Fruit fly (Drosophila melanogaster): Measurements from ENCODE around the gene BuGZ.

The BuGZ gene

dm6 chr2L:16732338-16732892, 10.8 kb upstream of the BuGZ start, which contains the start of gene Nubp1:
Gene Nubp1 (plus strand): TSS chr2L:16732550.
- TF ChIP-seq Dll (optimal IDR thresholded peaks at IDR 0.05) (no peak), pan (optimal IDR thresholded peaks at IDR 0.05) (no peak), CG8478 (optimal IDR thresholded peaks at IDR 0.05) (no peak), psq (optimal IDR thresholded peaks at IDR 0.05) (no peak), EcR (GFP tag; optimal IDR thresholded peaks at IDR 0.05) (no peak), usp (GFP tag; optimal IDR thresholded peaks at IDR 0.05) (no peak)

dm6 chr2L:16738206-16738900, 4.9 kb upstream of the BuGZ start, which contains the start of the genes glu and ChLD3:
Gene glu (minus strand): TSS chr2L:16738388.
Gene ChLD3 (plus strand): TSS chr2L:16738850.
- TF ChIP-seq pan (optimal IDR thresholded peaks at IDR 0.05) (no peak), psq (optimal IDR thresholded peaks at IDR 0.05) (no peak), usp (GFP tag; optimal IDR thresholded peaks at IDR 0.05) (no peak), Dll (optimal IDR thresholded peaks at IDR 0.05) (no peak), EcR (GFP tag; optimal IDR thresholded peaks at IDR 0.05) (no peak), CG8478 (optimal IDR thresholded peaks at IDR 0.05) (no peak)

dm6 chr2L:16747145-16747544, 3.9 kb downstream of the BuGZ start:
- TF ChIP-seq usp (GFP tag; optimal IDR thresholded peaks at IDR 0.05) (no peak), pan (optimal IDR thresholded peaks at IDR 0.05) (no peak), CG8478 (optimal IDR thresholded peaks at IDR 0.05) (no peak), Dll (optimal IDR thresholded peaks at IDR 0.05) (no peak), EcR (GFP tag; optimal IDR thresholded peaks at IDR 0.05) (no peak), psq (optimal IDR thresholded peaks at IDR 0.05) (no peak)

- TF ChIP-seq psq (optimal IDR thresholded peaks at IDR 0.05) (no peak), usp (GFP tag; optimal IDR thresholded peaks at IDR 0.05) (no peak)
These were observed 9.1 kb downstream of the BuGZ start for dm6 chr2L:16752340-16752739.

- TF ChIP-seq EcR (GFP tag; optimal IDR thresholded peaks at IDR 0.05), result no peak
These were observed 10.9 kb downstream of the BuGZ start, which contains the start of gene yellow-b for dm6 chr2L:16754074-16754473. Gene yellow-b (plus strand): TSS chr2L:16754336.

- TF ChIP-seq Dll (optimal IDR thresholded peaks at IDR 0.05) (no peak), psq (optimal IDR thresholded peaks at IDR 0.05) (no peak), EcR (GFP tag; optimal IDR thresholded peaks at IDR 0.05) (no peak), CG8478 (optimal IDR thresholded peaks at IDR 0.05) (no peak), pan (optimal IDR thresholded peaks at IDR 0.05) (no peak), usp (GFP tag; optimal IDR thresholded peaks at IDR 0.05) (no peak)
These were observed 17.6 kb downstream of the BuGZ start, which contains the start of gene ppk17 for dm6 chr2L:16760504-16761417. Gene ppk17 (minus strand): TSS chr2L:16760554.

- no peak for TF ChIP-seq Dll (optimal IDR thresholded peaks at IDR 0.05)
- TF ChIP-seq psq (optimal IDR thresholded peaks at IDR 0.05), result no peak
- no peak for TF ChIP-seq CG8478 (optimal IDR thresholded peaks at IDR 0.05)
- no peak for TF ChIP-seq pan (optimal IDR thresholded peaks at IDR 0.05)
- no peak for TF ChIP-seq usp (GFP tag; optimal IDR thresholded peaks at IDR 0.05)
- TF ChIP-seq EcR (GFP tag; optimal IDR thresholded peaks at IDR 0.05), result no peak
These were observed 18.7 kb downstream of the BuGZ start for dm6 chr2L:16761891-16762290.

dm6 chr2L:16764480-16764879, 21.3 kb downstream of the BuGZ start:
- TF ChIP-seq Dll (optimal IDR thresholded peaks at IDR 0.05), result no peak
- no peak for TF ChIP-seq usp (GFP tag; optimal IDR thresholded peaks at IDR 0.05)
- no peak for TF ChIP-seq EcR (GFP tag; optimal IDR thresholded peaks at IDR 0.05)
- no peak for TF ChIP-seq CG8478 (optimal IDR thresholded peaks at IDR 0.05)
- no peak for TF ChIP-seq pan (optimal IDR thresholded peaks at IDR 0.05)
- TF ChIP-seq psq (optimal IDR thresholded peaks at IDR 0.05), result no peak

dm6 chr2L:16766070-16766752, 23.0 kb downstream of the BuGZ start, which contains the start of gene Mhc:
Gene Mhc (plus strand): TSS chr2L:16766566.
- TF ChIP-seq CG8478 (optimal IDR thresholded peaks at IDR 0.05), result no peak
- no peak for TF ChIP-seq usp (GFP tag; optimal IDR thresholded peaks at IDR 0.05)
- no peak for TF ChIP-seq EcR (GFP tag; optimal IDR thresholded peaks at IDR 0.05)
- no peak for TF ChIP-seq psq (optimal IDR thresholded peaks at IDR 0.05)
- no peak for TF ChIP-seq Dll (optimal IDR thresholded peaks at IDR 0.05)
- no peak for TF ChIP-seq pan (optimal IDR thresholded peaks at IDR 0.05)

- TF ChIP-seq usp (GFP tag; optimal IDR thresholded peaks at IDR 0.05) (no peak), pan (optimal IDR thresholded peaks at IDR 0.05) (no peak), CG8478 (optimal IDR thresholded peaks at IDR 0.05) (no peak), Dll (optimal IDR thresholded peaks at IDR 0.05) (no peak), psq (optimal IDR thresholded peaks at IDR 0.05) (no peak), EcR (GFP tag; optimal IDR thresholded peaks at IDR 0.05) (no peak)
These were observed 44.3 kb downstream of the BuGZ start for dm6 chr2L:16787548-16787947.

- no peak for TF ChIP-seq CG8478 (optimal IDR thresholded peaks at IDR 0.05)
- no peak for TF ChIP-seq usp (GFP tag; optimal IDR thresholded peaks at IDR 0.05)
- TF ChIP-seq Dll (optimal IDR thresholded peaks at IDR 0.05), result no peak
- TF ChIP-seq EcR (GFP tag; optimal IDR thresholded peaks at IDR 0.05), result no peak
- no peak for TF ChIP-seq pan (optimal IDR thresholded peaks at IDR 0.05)
- no peak for TF ChIP-seq psq (optimal IDR thresholded peaks at IDR 0.05)
These were observed 45.7 kb downstream of the BuGZ start for dm6 chr2L:16788885-16789284.
